Fruit fly (Drosophila melanogaster) whole organism, prepupa: ENCODE results near the gene Or85e.
A peak's percentile ranks its signal among the peaks of the same experiment; 100 is the strongest.

ENCODE experiments used
- CG10669 ChIP-seq: fragments of 200-800 bp; sonication (Bioruptor generic); optimal IDR thresholded peaks from 3 replicates; lab custom pipeline; 2018; ENCODE audit warnings: missing biosample characterization, mild to moderate bottlenecking, missing genetic modification characterization, moderate library complexity
- CG11294 ChIP-seq: fragments of 200-800 bp; sonication (Bioruptor generic); IDR thresholded peaks from 2 replicates; pipeline ENCODE4 v1.3.6; 2022; ENCODE audit warnings: missing biosample characterization, missing genetic modification characterization
- CG15336 ChIP-seq: fragments of 200-800 bp; sonication (Bioruptor generic); IDR thresholded peaks from 2 replicates; pipeline ENCODE4 v1.3.6; 2022; ENCODE audit warnings: missing biosample characterization, missing genetic modification characterization
- CG1621 ChIP-seq: fragments of 200-800 bp; sonication (Bioruptor generic); optimal IDR thresholded peaks from 3 replicates; lab custom pipeline; 2018; ENCODE audit warnings: missing biosample characterization, mild to moderate bottlenecking, missing genetic modification characterization
- CG16779 ChIP-seq: fragments of 200-800 bp; sonication (Bioruptor generic); optimal IDR thresholded peaks from 3 replicates; lab custom pipeline; 2017; ENCODE audit warnings: missing biosample characterization, mild to moderate bottlenecking, missing genetic modification characterization
- CG3032 ChIP-seq: fragments of 200-800 bp; optimal IDR thresholded peaks from 2 replicates; lab custom pipeline; 2019; ENCODE audit warnings: missing biosample characterization, mild to moderate bottlenecking, missing genetic modification characterization, moderate library complexity
- CG32006 ChIP-seq: fragments of 200-800 bp; sonication (Bioruptor generic); optimal IDR thresholded peaks from 3 replicates; lab custom pipeline; 2017; ENCODE audit warnings: missing biosample characterization, mild to moderate bottlenecking, missing genetic modification characterization
- CG3919 ChIP-seq: fragments of 200-800 bp; sonication (Bioruptor generic); optimal IDR thresholded peaks from 3 replicates; lab custom pipeline; 2016; ENCODE audit warnings: missing biosample characterization, missing genetic modification characterization
- CG4318 ChIP-seq: fragments of 200-800 bp; sonication (Bioruptor generic); optimal IDR thresholded peaks from 3 replicates; lab custom pipeline; 2017; ENCODE audit warnings: missing biosample characterization, mild to moderate bottlenecking, missing genetic modification characterization
- CG6163 ChIP-seq: fragments of 200-800 bp; sonication (Bioruptor generic); IDR thresholded peaks from 3 replicates; pipeline ENCODE4 v1.3.6; 2022; ENCODE audit warnings: missing biosample characterization, missing genetic modification characterization
- CG6276 ChIP-seq: fragments of 200-800 bp; sonication (Bioruptor generic); optimal IDR thresholded peaks from 2 replicates; lab custom pipeline; 2017; ENCODE audit warnings: missing biosample characterization, mild to moderate bottlenecking, missing genetic modification characterization
- CG6808 ChIP-seq: fragments of 200-800 bp; sonication (Bioruptor generic); optimal IDR thresholded peaks from 3 replicates; lab custom pipeline; 2017; ENCODE audit warnings: missing biosample characterization, missing genetic modification characterization, mild to moderate bottlenecking, moderate library complexity, missing genetic modification reagents
- CG7368 ChIP-seq: fragments of 200-800 bp; sonication (Bioruptor generic); optimal IDR thresholded peaks from 3 replicates; lab custom pipeline; 2016; ENCODE audit warnings: missing biosample characterization, missing genetic modification characterization
- CG8119 ChIP-seq: fragments of 200-800 bp; sonication (Bioruptor generic); IDR thresholded peaks from 3 replicates; pipeline ENCODE4 v1.3.6; 2022; ENCODE audit warnings: missing biosample characterization, missing genetic modification characterization
- CG8632 ChIP-seq: fragments of 200-800 bp; sonication (Bioruptor generic); optimal IDR thresholded peaks from 3 replicates; lab custom pipeline; 2016; ENCODE audit warnings: missing biosample characterization, missing genetic modification characterization
- Eip78C ChIP-seq: fragments of 200-800 bp; sonication (Bioruptor generic); peaks from one replicate; lab custom pipeline; 2016; ENCODE audit warnings: missing biosample characterization, missing genetic modification characterization
- Ets21C ChIP-seq: fragments of 200-800 bp; sonication (Bioruptor generic); optimal IDR thresholded peaks from 3 replicates; lab custom pipeline; 2016; ENCODE audit warnings: missing biosample characterization, missing genetic modification characterization
- Met ChIP-seq: fragments of 200-800 bp; sonication (Bioruptor generic); optimal IDR thresholded peaks from 3 replicates; lab custom pipeline; 2016; ENCODE audit warnings: missing biosample characterization, missing genetic modification characterization
- Smox ChIP-seq: fragments of 200-800 bp; sonication (Bioruptor generic); optimal IDR thresholded peaks from 3 replicates; lab custom pipeline; 2016; ENCODE audit warnings: missing biosample characterization, missing genetic modification characterization
- dac ChIP-seq: fragments of 200-800 bp; sonication (Bioruptor generic); optimal IDR thresholded peaks from 2 replicates; lab custom pipeline; 2017; ENCODE audit warnings: missing biosample characterization, mild to moderate bottlenecking, missing genetic modification characterization
- eg ChIP-seq: fragments of 200-800 bp; sonication (Bioruptor generic); IDR thresholded peaks from 3 replicates; pipeline ENCODE4 v1.3.6; 2022; ENCODE audit warnings: missing biosample characterization, missing genetic modification characterization
- lz ChIP-seq: fragments of 200-800 bp; sonication (Bioruptor generic); optimal IDR thresholded peaks from 3 replicates; lab custom pipeline; 2016; ENCODE audit warnings: missing biosample characterization, missing genetic modification characterization
- salr ChIP-seq, 2 experiments: fragments of 200-800 bp; sonication (Bioruptor generic); optimal IDR thresholded peaks; 3 replicates each; lab custom pipeline; 2016 to 2018; ENCODE audit warnings: missing biosample characterization in 2 of 2, missing genetic modification characterization in 2 of 2, mild to moderate bottlenecking in 1 of 2
- ss ChIP-seq, 2 experiments: fragments of 200-800 bp; sonication (Bioruptor generic); optimal IDR thresholded peaks; 2 replicates in 1 of 2; 3 replicates in 1 of 2; lab custom pipeline; 2017 to 2018; ENCODE audit warnings: mild to moderate bottlenecking in 2 of 2, missing biosample characterization in 2 of 2, missing genetic modification characterization in 2 of 2, moderate library complexity in 1 of 2
- svp ChIP-seq: fragments of 200-800 bp; sonication (Bioruptor generic); peaks from one replicate; lab custom pipeline; 2016; ENCODE audit warnings: missing biosample characterization, missing genetic modification characterization

Or85e gene

dm6 chr3R:8619089-8619488 is 16.6 kb downstream of the Or85e start:
- TF ChIP-seq Eip78C (GFP tag; lab: Kevin White, UChicago) (peak; percentile 5), CG3919 (GFP tag; lab: Kevin White, UChicago) (no peak)

- TF ChIP-seq CG15336 (GFP tag; lab: Robert Waterston, UW) = no peak
- no peak for TF ChIP-seq CG10669 (GFP tag; lab: Kevin White, UChicago)
- no peak for TF ChIP-seq CG3032
- TF ChIP-seq ss (GFP tag; optimal IDR thresholded peaks at IDR 0.05; lab: Kevin White, UChicago) = no peak
- peak; percentile 61 for TF ChIP-seq svp (GFP tag; lab: Kevin White, UChicago)
- TF ChIP-seq Met (GFP tag; lab: Kevin White, UChicago) = no peak
Observed at dm6 chr3R:8616149-8616548, 19.5 kb downstream of the Or85e start.

dm6 chr3R:8596161-8596560 is 39.5 kb downstream of the Or85e start:
- TF ChIP-seq CG6163 (GFP tag; lab: Robert Waterston, UW) (peak; percentile 53; the same call in 1 of the 3 replicates), CG6808 (GFP tag; lab: Kevin White, UChicago) (no peak)
- TF ChIP-seq, all 60 proteins: peak for 1

dm6 chr3R:8587859-8588258 is 47.8 kb downstream of the Or85e start:
- TF ChIP-seq eg (GFP tag; lab: Robert Waterston, UW) (no peak), CG7368 (GFP tag; lab: Kevin White, UChicago) (no peak), svp (GFP tag; lab: Kevin White, UChicago) (peak; percentile 84), CG8119 (no peak), CG8632 (no peak), Ets21C (GFP tag; lab: Kevin White, UChicago) (no peak), CG32006 (GFP tag; lab: Kevin White, UChicago) (no peak), CG6276 (no peak), CG4318 (GFP tag; lab: Kevin White, UChicago) (no peak), CG1621 (no peak), CG16779 (tag; lab: Kevin White, UChicago) (no peak), lz (GFP tag; lab: Kevin White, UChicago) (no peak), CG11294 (GFP tag; lab: Robert Waterston, UW) (no peak), salr (GFP tag; optimal IDR thresholded peaks at IDR 0.05; lab: Kevin White, UChicago) (no peak), Smox (GFP tag; lab: Kevin White, UChicago) (no peak), dac (no peak), Eip78C (GFP tag; lab: Kevin White, UChicago) (peak; percentile 9)
